Fruit fly (Drosophila melanogaster): Measurements from ENCODE around the gene CG10650.

The CG10650 gene

dm6 chr2L:18954255-18954715, 41.4 kb downstream of the CG10650 start, which contains the start of gene CG10621 (continued):
- no peak for TF ChIP-seq zfh2 (GFP tag; optimal IDR thresholded peaks at IDR 0.05)
- no peak for TF ChIP-seq CG14050 (GFP tag; IDR thresholded peaks at IDR 0.05)
- no peak for TF ChIP-seq Meics (GFP tag; optimal IDR thresholded peaks at IDR 0.05)
- TF ChIP-seq CG13296 (GFP tag; optimal IDR thresholded peaks at IDR 0.05), result peak; percentile 1
- TF ChIP-seq CG6683 (GFP tag; optimal IDR thresholded peaks at IDR 0.05), result no peak
- TF ChIP-seq ssp (GFP tag; IDR thresholded peaks at IDR 0.05), result no peak
- no peak for TF ChIP-seq CG1832 (GFP tag; optimal IDR thresholded peaks at IDR 0.05)
- no peak for TF ChIP-seq sim (GFP tag; IDR thresholded peaks at IDR 0.05)
- TF ChIP-seq ci (GFP tag; IDR thresholded peaks at IDR 0.05), result 0 out of 3 replicates have a peak, but pooled peaks have one; percentile 39
- no peak for TF ChIP-seq pb (GFP tag; optimal IDR thresholded peaks at IDR 0.05)
- TF ChIP-seq hbn (GFP tag; IDR thresholded peaks at IDR 0.05; ENCODE audit: partially characterized antibody), result no peak
- no peak for TF ChIP-seq CG12219 (GFP tag; optimal IDR thresholded peaks at IDR 0.05)
- TF ChIP-seq Lim3 (GFP tag; IDR thresholded peaks at IDR 0.05), result no peak
- no peak for TF ChIP-seq BtbVII (GFP tag; optimal IDR thresholded peaks at IDR 0.05)
- TF ChIP-seq Dip3 (GFP tag; optimal IDR thresholded peaks at IDR 0.05), result no peak
- TF ChIP-seq chif (GFP tag; optimal IDR thresholded peaks at IDR 0.05), result no peak
- TF ChIP-seq Nf-YA (GFP tag; IDR thresholded peaks at IDR 0.05), result no peak
- no peak for TF ChIP-seq CG5245 (GFP tag; optimal IDR thresholded peaks at IDR 0.05)
- TF ChIP-seq CrebB (tag; optimal IDR thresholded peaks at IDR 0.05), result peak; percentile 3
- peak; percentile 28; the same call in 1 of the 2 replicates for TF ChIP-seq rib (GFP tag; IDR thresholded peaks at IDR 0.05)
- TF ChIP-seq CG17361 (GFP tag; IDR thresholded peaks at IDR 0.05), result 0 out of 3 replicates have a peak, but pooled peaks have one; percentile 6
- TF ChIP-seq gcm (GFP tag; optimal IDR thresholded peaks at IDR 0.05), result no peak
- no peak for TF ChIP-seq bab2 (GFP tag; optimal IDR thresholded peaks at IDR 0.05)
- no peak for TF ChIP-seq CG1024 (GFP tag; IDR thresholded peaks at IDR 0.05)
- peak; percentile 35 for TF ChIP-seq lab (GFP tag; optimal IDR thresholded peaks at IDR 0.05)
- no peak for TF ChIP-seq Dek (tag; optimal IDR thresholded peaks at IDR 0.05)
- TF ChIP-seq CG14860 (GFP tag; IDR thresholded peaks at IDR 0.05; ENCODE audit: partially characterized antibody), result no peak
- no peak for TF ChIP-seq CG12071 (GFP tag; optimal IDR thresholded peaks at IDR 0.05)
- no peak for TF ChIP-seq CG2202 (tag; optimal IDR thresholded peaks at IDR 0.05)
- TF ChIP-seq CG3726 (GFP tag; IDR thresholded peaks at IDR 0.05), result no peak
- no peak for TF ChIP-seq CG18476 (GFP tag; optimal IDR thresholded peaks at IDR 0.05)
- TF ChIP-seq CG11456 (GFP tag; IDR thresholded peaks at IDR 0.05), result 0 out of 3 replicates have a peak, but pooled peaks have one; percentile 8
- no peak for TF ChIP-seq CG10462 (GFP tag; optimal IDR thresholded peaks at IDR 0.05)
- TF ChIP-seq br (optimal IDR thresholded peaks at IDR 0.05), result no peak
- no peak for TF ChIP-seq fd102C (GFP tag; optimal IDR thresholded peaks at IDR 0.05)
- TF ChIP-seq Dbx (GFP tag; IDR thresholded peaks at IDR 0.05), result peak; percentile 34; the same call in 1 of the 3 replicates

dm6 chr2L:18953512-18954254, 42.1 kb downstream of the CG10650 start:
- TF ChIP-seq CG11504 (tag; optimal IDR thresholded peaks at IDR 0.05) (peak; percentile 60), unc-4 (GFP tag; IDR thresholded peaks at IDR 0.05; ENCODE audit: partially characterized antibody) (no peak), Hmr (GFP tag; optimal IDR thresholded peaks at IDR 0.05) (peak; percentile 55), phol (tag; optimal IDR thresholded peaks at IDR 0.05) (peak; percentile 18), CG7357 (GFP tag; IDR thresholded peaks at IDR 0.05) (no peak), shn (GFP tag; optimal IDR thresholded peaks at IDR 0.05) (no peak), CG30403 (GFP tag; optimal IDR thresholded peaks at IDR 0.05) (peak; percentile 42), Dll (GFP tag; IDR thresholded peaks at IDR 0.05; ENCODE audit: partially characterized antibody) (no peak), Asciz (GFP tag; optimal IDR thresholded peaks at IDR 0.05) (no peak), cwo (GFP tag; optimal IDR thresholded peaks at IDR 0.05) (peak; percentile 17), HmgZ (tag; optimal IDR thresholded peaks at IDR 0.05) (peak; percentile 10), CG18599 (GFP tag; optimal IDR thresholded peaks at IDR 0.05) (peak; percentile 43), Lhr (GFP tag; optimal IDR thresholded peaks at IDR 0.05) (no peak), nmo (GFP tag; optimal IDR thresholded peaks at IDR 0.05) (peak; percentile 24), Doc2 (GFP tag; IDR thresholded peaks at IDR 0.05) (no peak), CG17361 (GFP tag; IDR thresholded peaks at IDR 0.05) (peak; percentile 72; the same call in 2 of the 3 replicates)

Measured in whole organism, embryonic.